Worm (Caenorhabditis elegans): ENCODE data around the gene elli-1.
A peak's percentile ranks its signal among the peaks of the same experiment; 100 is the strongest.

The elli-1 gene

DNA sequence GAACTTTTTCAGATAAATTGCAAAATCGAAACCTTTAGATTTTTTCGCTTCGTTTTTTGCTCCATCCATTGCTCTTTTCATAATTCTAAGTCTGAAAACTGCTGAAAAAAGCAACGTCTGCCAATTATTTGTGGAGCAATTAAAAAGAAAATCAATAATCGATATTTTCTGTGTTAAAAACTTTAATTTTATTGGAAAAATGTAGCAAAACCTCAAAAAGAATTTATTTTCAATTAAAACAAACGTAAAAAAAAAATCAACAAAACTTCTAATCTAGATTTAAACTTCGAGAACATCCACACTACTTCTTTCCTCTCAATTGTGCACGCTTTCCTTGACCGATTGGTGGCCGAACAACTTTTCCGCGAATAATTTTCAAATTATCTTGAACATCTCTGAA is 15.3 kb downstream of the elli-1 start, which contains the start of gene F21D5.5:
Gene F21D5.5, minus strand, starts transcription at position 101 of the 400 bp plus-strand sequence.
- no peak for TF ChIP-seq nhr-12 (tag; optimal IDR thresholded peaks at IDR 0.05)
- no peak for TF ChIP-seq ces-1 (GFP tag; optimal IDR thresholded peaks at IDR 0.05)
- TF ChIP-seq sem-2 (GFP tag; optimal IDR thresholded peaks at IDR 0.05) = no peak
- TF ChIP-seq nhr-76 (tag; optimal IDR thresholded peaks at IDR 0.05) = no peak
- TF ChIP-seq snpc-4 (tag; optimal IDR thresholded peaks at IDR 0.05) = no peak
- TF ChIP-seq drap-1 (GFP tag; optimal IDR thresholded peaks at IDR 0.05) = no peak
- TF ChIP-seq zip-8 (tag; optimal IDR thresholded peaks at IDR 0.05) = no peak
- no peak for TF ChIP-seq sptf-1 (tag; optimal IDR thresholded peaks at IDR 0.05)
- no peak for TF ChIP-seq unc-39 (tag; optimal IDR thresholded peaks at IDR 0.05)
- no peak for TF ChIP-seq mab-5 (tag; optimal IDR thresholded peaks at IDR 0.05)
- no peak for TF ChIP-seq ceh-43 (GFP tag; optimal IDR thresholded peaks at IDR 0.05)

DNA sequence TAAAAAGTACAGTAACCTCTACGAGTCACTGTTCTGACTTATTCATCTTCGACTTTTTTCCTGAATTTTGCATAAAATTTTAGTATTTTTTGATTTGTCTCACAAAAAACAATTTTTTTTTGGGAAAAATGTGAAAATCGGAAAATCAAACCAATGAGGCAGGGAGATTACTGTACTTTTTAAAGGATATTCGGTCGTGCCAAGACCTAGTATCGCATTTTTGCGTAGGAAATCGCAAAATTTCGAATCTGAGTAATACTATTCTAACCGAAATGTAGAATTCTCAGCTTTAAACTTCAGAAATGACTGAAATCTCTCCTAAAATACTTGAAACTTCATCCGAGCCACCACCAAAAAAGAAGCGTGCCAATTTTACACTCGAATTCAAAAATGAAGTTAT is 16.8 kb downstream of the elli-1 start, which contains the start of gene F21D5.4:
Gene F21D5.4, plus strand, starts transcription at position 301 of the 400 bp plus-strand sequence.
- TF ChIP-seq bed-3 (GFP tag; optimal IDR thresholded peaks at IDR 0.05) (no peak), M03D4.4 (tag; optimal IDR thresholded peaks at IDR 0.05) (no peak), cnd-1 (tag; optimal IDR thresholded peaks at IDR 0.05) (no peak), mls-2 (tag; optimal IDR thresholded peaks at IDR 0.05) (no peak), nhr-12 (tag; optimal IDR thresholded peaks at IDR 0.05) (no peak)

- TF ChIP-seq unc-120 (tag; optimal IDR thresholded peaks at IDR 0.05; ENCODE audit: poor library complexity, severe bottlenecking) (peak; percentile 10), elt-1 (tag; optimal IDR thresholded peaks at IDR 0.05; ENCODE audit: borderline replicate concordance, insufficient read depth) (no peak), hlh-1 (tag; optimal IDR thresholded peaks at IDR 0.05) (peak; percentile 11), pha-4 (tag; optimal IDR thresholded peaks at IDR 0.05) (peak; percentile 35)
Measured at ce11 chrIV:8737354-8737753, 17.3 kb downstream of the elli-1 start.

ce11 chrIV:8730469-8730868 is 24.2 kb downstream of the elli-1 start, which contains the start of gene F21D5.3:
TSS of gene F21D5.3 (plus strand) at chrIV:8730815.
- TF ChIP-seq snpc-4 (tag; optimal IDR thresholded peaks at IDR 0.05) (no peak), lin-32 (GFP tag; optimal IDR thresholded peaks at IDR 0.05) (no peak)

DNA sequence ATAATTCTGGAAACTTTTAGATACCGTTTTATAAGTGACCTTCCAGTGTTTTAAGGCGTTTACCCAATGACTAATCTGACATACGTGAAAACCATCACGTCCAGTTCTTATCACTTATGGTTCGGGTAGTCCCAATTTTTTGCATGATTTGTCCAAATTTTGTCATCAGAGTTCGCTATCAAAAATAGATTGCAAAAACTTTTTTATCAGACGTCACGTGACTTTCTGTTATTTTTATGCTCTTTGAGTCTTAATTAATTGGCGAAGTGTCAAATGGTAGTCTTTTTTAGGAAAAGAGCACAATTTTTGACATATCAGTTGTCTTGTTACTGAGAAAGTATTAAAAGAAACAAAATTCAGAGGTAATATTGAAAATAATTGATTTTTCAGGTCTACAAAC is 25.0 kb downstream of the elli-1 start:
- TF ChIP-seq nhr-237 (tag; optimal IDR thresholded peaks at IDR 0.05) (no peak), nhr-2 (tag; optimal IDR thresholded peaks at IDR 0.05) (no peak), nhr-12 (tag; optimal IDR thresholded peaks at IDR 0.05) (no peak), ztf-11 (tag; optimal IDR thresholded peaks at IDR 0.05) (no peak), sptf-1 (tag; optimal IDR thresholded peaks at IDR 0.05) (no peak), nhr-76 (tag; optimal IDR thresholded peaks at IDR 0.05) (no peak), ceh-83 (GFP tag; optimal IDR thresholded peaks at IDR 0.05) (no peak)

DNA sequence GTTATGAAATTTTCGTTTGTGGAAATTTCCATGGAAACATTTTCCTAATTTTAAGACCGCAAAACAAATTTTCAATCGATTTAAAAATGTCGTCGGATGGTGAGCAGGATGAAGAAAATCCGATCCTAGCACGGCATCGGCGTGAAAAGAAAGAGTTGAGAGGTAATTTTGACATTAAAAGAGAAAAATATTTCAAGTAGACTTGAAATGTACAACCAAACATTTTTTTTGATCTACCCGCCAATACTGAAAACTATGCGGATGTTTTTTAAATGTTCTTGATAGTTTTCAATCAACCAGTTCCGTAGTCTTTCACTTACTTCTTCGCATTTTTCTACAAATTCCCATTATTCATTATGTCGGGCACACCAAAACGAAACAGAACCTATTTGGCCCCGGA is 26.5 kb downstream of the elli-1 start, which contains the start of gene otub-3:
Gene otub-3, plus strand, starts transcription at position 56 of the 400 bp plus-strand sequence.
- TF ChIP-seq mab-5 (tag; optimal IDR thresholded peaks at IDR 0.05) = no peak
- TF ChIP-seq snpc-4 (tag; optimal IDR thresholded peaks at IDR 0.05) = no peak
- TF ChIP-seq sptf-1 (tag; optimal IDR thresholded peaks at IDR 0.05) = no peak
- no peak for TF ChIP-seq ham-2 (GFP tag; optimal IDR thresholded peaks at IDR 0.05)
- no peak for TF ChIP-seq ztf-11 (tag; optimal IDR thresholded peaks at IDR 0.05)
- TF ChIP-seq ceh-39 (tag; optimal IDR thresholded peaks at IDR 0.05) = no peak
- no peak for TF ChIP-seq blmp-1 (tag; optimal IDR thresholded peaks at IDR 0.05)
- no peak for TF ChIP-seq drap-1 (GFP tag; optimal IDR thresholded peaks at IDR 0.05)
- no peak for TF ChIP-seq unc-120 (tag; optimal IDR thresholded peaks at IDR 0.05; ENCODE audit: poor library complexity, severe bottlenecking)
- TF ChIP-seq zip-8 (tag; optimal IDR thresholded peaks at IDR 0.05) = no peak
- no peak for TF ChIP-seq nhr-237 (tag; optimal IDR thresholded peaks at IDR 0.05)
- TF ChIP-seq lin-13 (tag; optimal IDR thresholded peaks at IDR 0.05) = no peak
- TF ChIP-seq tbx-8 (GFP tag; optimal IDR thresholded peaks at IDR 0.05) = no peak
- no peak for TF ChIP-seq ceh-83 (GFP tag; optimal IDR thresholded peaks at IDR 0.05)
- TF ChIP-seq bed-3 (GFP tag; optimal IDR thresholded peaks at IDR 0.05) = no peak
- TF ChIP-seq nhr-12 (tag; optimal IDR thresholded peaks at IDR 0.05) = no peak

Data from whole organism, mixed stage, embryonic.